Fruit fly (Drosophila melanogaster) whole organism, adult: ENCODE results near the gene Spn28B.

Experiments used
- CG11617 ChIP-seq: fragments of 200-800 bp; sonication (Bioruptor generic); optimal IDR thresholded peaks from 2 replicates; lab custom pipeline; 2017; ENCODE audit warnings: mild to moderate bottlenecking, missing biosample characterization, missing genetic modification reagents, missing genetic modification characterization
- CG14711 ChIP-seq: fragments of 200-800 bp; sonication (Bioruptor generic); optimal IDR thresholded peaks from 2 replicates; lab custom pipeline; 2018; ENCODE audit warnings: missing biosample characterization, mild to moderate bottlenecking, missing genetic modification characterization, moderate library complexity
- CG5204 ChIP-seq: fragments of 200-800 bp; sonication (Bioruptor generic); optimal IDR thresholded peaks from 2 replicates; lab custom pipeline; 2016; ENCODE audit warnings: missing biosample characterization, missing genetic modification characterization
- Crg-1 ChIP-seq: fragments of 200-800 bp; sonication (Bioruptor generic); optimal IDR thresholded peaks from 2 replicates; lab custom pipeline; 2016; ENCODE audit warnings: missing biosample characterization, missing genetic modification characterization
- Hr96 ChIP-seq: fragments of 200-800 bp; sonication (Bioruptor generic); optimal IDR thresholded peaks from 2 replicates; lab custom pipeline; 2016; ENCODE audit warnings: missing biosample characterization, missing genetic modification characterization
- Mnt ChIP-seq: fragments of 200-800 bp; sonication (Bioruptor generic); optimal IDR thresholded peaks from 2 replicates; lab custom pipeline; 2016; ENCODE audit warnings: missing biosample characterization, mild to moderate bottlenecking, missing genetic modification characterization
- cnc ChIP-seq, 2 experiments: fragments of >200 bp; optimal IDR thresholded peaks; 2 replicates each; lab custom pipeline; 2017
- kay ChIP-seq: fragments of 200-800 bp; sonication (Bioruptor generic); peaks from one replicate; lab custom pipeline; 2016; ENCODE audit warnings: missing biosample characterization, missing genetic modification characterization, borderline replicate concordance
- ovo ChIP-seq: fragments of 200-800 bp; sonication (Bioruptor generic); optimal IDR thresholded peaks from 2 replicates; lab custom pipeline; 2016; ENCODE audit warnings: missing biosample characterization, missing genetic modification characterization
- pad ChIP-seq: fragments of 200-800 bp; sonication (Bioruptor generic); optimal IDR thresholded peaks from 3 replicates; lab custom pipeline; 2017; ENCODE audit warnings: missing biosample characterization, missing genetic modification characterization, mild to moderate bottlenecking, moderate library complexity, missing genetic modification reagents
- tj ChIP-seq: fragments of 200-800 bp; sonication (Bioruptor generic); optimal IDR thresholded peaks from 3 replicates; lab custom pipeline; 2017; ENCODE audit warnings: missing biosample characterization, mild to moderate bottlenecking, missing genetic modification characterization, moderate library complexity

dm6 chr2L:7545608-7546275 lies 36.0 kb upstream of the Spn28B start:
- TF ChIP-seq CG11617 (GFP tag; lab: Kevin White, UChicago): no peak
- TF ChIP-seq kay (GFP tag; lab: Kevin White, UChicago): no peak
- TF ChIP-seq Mnt (GFP tag; lab: Kevin White, UChicago): no peak
- no peak for TF ChIP-seq tj (GFP tag; lab: Kevin White, UChicago)
- TF ChIP-seq cnc (optimal IDR thresholded peaks at IDR 0.05; lab: Kevin White, UChicago): no peak
- TF ChIP-seq CG14711 (tag; lab: Kevin White, UChicago): no peak
- TF ChIP-seq Hr96 (GFP tag; lab: Kevin White, UChicago): no peak
- no peak for TF ChIP-seq Crg-1
- TF ChIP-seq CG5204 (GFP tag; lab: Kevin White, UChicago): no peak
- no peak for TF ChIP-seq ovo
- no peak for TF ChIP-seq pad (GFP tag; lab: Kevin White, UChicago)
